Fruit fly (Drosophila melanogaster) whole organism, adult: Measurements from ENCODE around the gene CG32551.

Experiments used
- CG7101 ChIP-seq: fragments of 200-800 bp; sonication (Bioruptor generic); optimal IDR thresholded peaks from 2 replicates; lab custom pipeline; 2018; ENCODE audit warnings: missing biosample characterization, mild to moderate bottlenecking, missing genetic modification characterization, moderate library complexity
- kay ChIP-seq: fragments of 200-800 bp; sonication (Bioruptor generic); peaks from one replicate; lab custom pipeline; 2016; ENCODE audit warnings: missing biosample characterization, missing genetic modification characterization, borderline replicate concordance
- ovo ChIP-seq: fragments of 200-800 bp; sonication (Bioruptor generic); optimal IDR thresholded peaks from 2 replicates; lab custom pipeline; 2016; ENCODE audit warnings: missing biosample characterization, missing genetic modification characterization
- pad ChIP-seq: fragments of 200-800 bp; sonication (Bioruptor generic); optimal IDR thresholded peaks from 3 replicates; lab custom pipeline; 2017; ENCODE audit warnings: missing biosample characterization, missing genetic modification characterization, mild to moderate bottlenecking, moderate library complexity, missing genetic modification reagents

DNA sequence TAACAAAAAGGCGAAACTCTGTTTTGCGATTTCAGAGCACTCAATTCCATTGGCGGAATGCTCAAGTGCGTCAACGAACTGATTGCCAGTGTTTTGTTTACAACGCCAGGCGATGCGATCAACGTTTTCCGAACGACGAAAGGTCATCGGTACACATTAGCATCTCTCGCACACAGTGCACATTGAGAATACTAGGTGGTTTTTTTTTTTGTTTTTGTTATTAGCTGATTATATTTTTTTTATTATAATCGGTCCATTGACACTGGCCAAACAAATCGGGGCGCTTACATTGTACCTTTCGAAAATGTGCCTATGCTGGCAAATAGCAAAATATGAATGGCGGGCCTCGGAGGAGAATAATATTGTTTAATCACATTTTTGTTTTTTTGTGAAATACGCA, 43.5 kb upstream of the CG32551 start:
- TF ChIP-seq kay (no peak), pad (no peak), CG7101 (tag; lab: Kevin White, UChicago) (no peak), ovo (no peak)
